Worm (Caenorhabditis elegans) whole organism, L2 larva: ENCODE results near the gene ZK402.5.
A peak's percentile ranks its signal among the peaks of the same experiment; 100 is the strongest.

Experiments
- C34F6.9 ChIP-seq: fragments of 150-350 bp; optimal IDR thresholded peaks from 2 replicates; lab custom pipeline; 2014; ENCODE audit warnings: missing biosample characterization, missing genetic modification characterization
- blmp-1 ChIP-seq: sonication (generic microtip); optimal IDR thresholded peaks from 2 replicates; lab custom pipeline; 2017; ENCODE audit warnings: missing genetic modification characterization, mild to moderate bottlenecking, missing compliant biosample characterization, antibody characterized with exemption, moderate library complexity; ENCODE audit not compliant: insufficient read depth
- fos-1 ChIP-seq: fragments of 150-350 bp; optimal IDR thresholded peaks from 2 replicates; lab custom pipeline; 2014; ENCODE audit warnings: missing biosample characterization, missing genetic modification characterization
- nhr-11 ChIP-seq: fragments of 150-350 bp; optimal IDR thresholded peaks from 2 replicates; lab custom pipeline; 2014; ENCODE audit warnings: missing biosample characterization, missing genetic modification characterization
- nhr-237 ChIP-seq: fragments of 150-350 bp; optimal IDR thresholded peaks from 2 replicates; lab custom pipeline; 2014; ENCODE audit warnings: missing biosample characterization, missing genetic modification characterization
- nhr-6 ChIP-seq: fragments of 150-350 bp; optimal IDR thresholded peaks from 2 replicates; lab custom pipeline; 2014; ENCODE audit warnings: missing biosample characterization, missing genetic modification characterization
- snpc-4 ChIP-seq: fragments of 150-350 bp; optimal IDR thresholded peaks from 2 replicates; lab custom pipeline; 2014; ENCODE audit warnings: missing biosample characterization, missing genetic modification characterization
- zag-1 ChIP-seq: fragments of 150-350 bp; optimal IDR thresholded peaks from 2 replicates; lab custom pipeline; 2014; ENCODE audit warnings: missing biosample characterization, missing genetic modification characterization

DNA sequence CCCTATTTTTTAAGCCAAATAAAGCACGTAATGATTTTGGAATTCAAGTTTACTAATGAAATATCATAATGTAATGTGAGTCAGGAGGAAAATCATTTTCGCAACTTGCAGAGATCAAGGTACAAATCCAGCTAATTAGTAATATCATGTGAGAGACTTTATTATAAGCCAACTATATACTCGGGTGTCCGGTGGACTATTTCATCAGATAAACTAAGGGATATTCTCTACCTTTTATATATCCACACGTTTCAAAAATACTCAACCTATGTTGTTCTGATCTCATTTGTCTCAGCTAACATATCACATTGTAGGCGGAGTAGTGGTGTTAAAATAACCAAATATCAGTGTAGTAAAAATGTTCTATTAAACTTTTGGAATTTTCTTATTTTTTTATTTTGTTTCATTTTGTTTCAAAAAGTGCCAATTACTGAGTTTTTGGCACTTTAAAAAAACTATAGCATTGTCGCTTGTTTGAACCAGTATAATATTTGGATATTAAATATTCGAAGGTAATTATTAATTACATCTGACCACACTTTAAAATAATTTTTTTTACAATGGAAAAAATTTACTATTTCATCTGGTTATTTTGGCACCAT, 11.7 kb downstream of the ZK402.5 start:
- peak; percentile 92 for TF ChIP-seq nhr-237 (tag; lab: Kevin White, UChicago)
- TF ChIP-seq blmp-1, result no peak
- TF ChIP-seq zag-1, result peak; percentile 59
- TF ChIP-seq fos-1 (tag; lab: Kevin White, UChicago), result peak; percentile 96
- peak; percentile 84 for TF ChIP-seq C34F6.9 (tag; lab: Kevin White, UChicago)
- TF ChIP-seq nhr-6 (tag; lab: Kevin White, UChicago), result peak; percentile 95
- TF ChIP-seq snpc-4, result peak; percentile 34
- TF ChIP-seq nhr-11 (tag; lab: Kevin White, UChicago), result peak; percentile 38
